Worm (Caenorhabditis elegans) whole organism, L3 larva: Measurements from ENCODE around the gene F01G12.18.

Experiments used
- R02D3.7 ChIP-seq: fragments of 150-350 bp; optimal IDR thresholded peaks from 2 replicates; lab custom pipeline; 2014; ENCODE audit warnings: missing biosample characterization, missing genetic modification characterization
- daf-12 ChIP-seq: fragments of 150-350 bp; optimal IDR thresholded peaks from 2 replicates; lab custom pipeline; 2014; ENCODE audit warnings: missing biosample characterization, missing genetic modification reagents, missing genetic modification characterization
- elt-3 ChIP-seq, 3 experiments: fragments of 150-350 bp in 1 of 3; sonication (generic microtip) in 2 of 3; optimal IDR thresholded peaks; 2 replicates in 2 of 3; 4 replicates in 1 of 3; lab custom pipeline; 2014 to 2017; ENCODE audit warnings: missing biosample characterization in 3 of 3, missing genetic modification characterization in 3 of 3
- jun-1 ChIP-seq: fragments of 150-350 bp; optimal IDR thresholded peaks from 2 replicates; lab custom pipeline; 2014; ENCODE audit warnings: missing biosample characterization, missing genetic modification reagents, missing genetic modification characterization
- mml-1 ChIP-seq: fragments of 150-350 bp; sonication (generic microtip); optimal IDR thresholded peaks from 3 replicates; lab custom pipeline; 2014; ENCODE audit warnings: missing biosample characterization, missing genetic modification characterization
- nhr-11 ChIP-seq: fragments of 150-350 bp; optimal IDR thresholded peaks from 2 replicates; lab custom pipeline; 2014; ENCODE audit warnings: missing biosample characterization, missing genetic modification characterization
- nhr-28 ChIP-seq: fragments of 150-350 bp; optimal IDR thresholded peaks from 2 replicates; lab custom pipeline; 2014; ENCODE audit warnings: missing biosample characterization, missing genetic modification characterization
- pha-4 ChIP-seq: fragments of 150-350 bp; optimal IDR thresholded peaks from 2 replicates; lab custom pipeline; 2014; ENCODE audit warnings: missing biosample characterization, missing genetic modification reagents, missing genetic modification characterization
- zag-1 ChIP-seq: fragments of 150-350 bp; optimal IDR thresholded peaks from 2 replicates; lab custom pipeline; 2014; ENCODE audit warnings: missing biosample characterization, missing genetic modification characterization
- ztf-11 ChIP-seq: fragments of 150-350 bp; optimal IDR thresholded peaks from 2 replicates; lab custom pipeline; 2014; ENCODE audit warnings: missing biosample characterization, missing genetic modification characterization
- ztf-4 ChIP-seq: fragments of 150-350 bp; optimal IDR thresholded peaks from 2 replicates; lab custom pipeline; 2014; ENCODE audit warnings: missing biosample characterization, missing genetic modification characterization

- TF ChIP-seq ztf-11 (tag; lab: Kevin White, UChicago) (no peak), mml-1 (tag; lab: Kevin White, UChicago) (no peak), daf-12 (tag; lab: Kevin White, UChicago) (no peak), nhr-11 (tag; lab: Kevin White, UChicago) (no peak), nhr-28 (tag; lab: Kevin White, UChicago) (no peak), jun-1 (tag; lab: Kevin White, UChicago) (no peak), ztf-4 (no peak), zag-1 (no peak), elt-3 (tag; optimal IDR thresholded peaks at IDR 0.05; lab: Kevin White, UChicago) (no peak), pha-4 (tag; lab: Kevin White, UChicago) (peak; percentile 84), R02D3.7 (tag; lab: Kevin White, UChicago) (no peak)
These were observed 45.8 kb downstream of the F01G12.18 start for ce11 chrX:16352503-16352902.
